Fruit fly (Drosophila melanogaster) whole organism: ENCODE data around the gene CG6431.

ENCODE experiments used
- CG8478 ChIP-seq: fragments of >200 bp; optimal IDR thresholded peaks from 2 replicates; lab custom pipeline; 2018; ENCODE audit warnings: inconsistent platforms
- Dll ChIP-seq: fragments of >200 bp; optimal IDR thresholded peaks from 2 replicates; lab custom pipeline; 2017
- EcR ChIP-seq, 2 experiments: fragments of >200 bp; optimal IDR thresholded peaks; 2 replicates each; lab custom pipeline; 2017; ENCODE audit warnings: missing biosample characterization in 2 of 2, missing genetic modification characterization in 2 of 2, missing genetic modification reagents in 2 of 2
- pan ChIP-seq: fragments of >200 bp; optimal IDR thresholded peaks from 2 replicates; lab custom pipeline; 2017
- psq ChIP-seq: fragments of >200 bp; optimal IDR thresholded peaks from 2 replicates; lab custom pipeline; 2017
- usp ChIP-seq: fragments of >200 bp; optimal IDR thresholded peaks from 2 replicates; lab custom pipeline; 2017; ENCODE audit warnings: missing biosample characterization, missing genetic modification characterization, mixed read lengths

The CG6431 gene

DNA sequence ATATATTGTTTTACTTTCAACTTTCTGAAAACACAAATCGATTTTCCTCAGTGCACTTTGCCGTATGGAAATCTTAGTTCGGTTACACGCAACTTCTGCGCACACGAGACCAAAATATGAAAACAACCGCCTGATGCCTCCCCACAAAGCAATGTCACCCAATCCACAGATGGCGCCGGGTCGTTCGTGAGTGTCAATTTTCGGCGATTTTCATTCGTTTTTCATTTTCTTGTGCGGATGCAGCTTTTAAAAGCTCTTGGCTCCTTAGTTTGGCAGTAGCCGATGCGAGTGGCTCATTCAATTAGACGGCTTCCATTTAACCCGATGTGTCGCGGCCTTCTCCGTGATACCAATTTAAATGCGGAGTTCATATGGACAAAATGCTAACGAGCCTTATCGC, at the start of gene CG6431:
Gene CG6431, plus strand, starts transcription at position 301 of the 400 bp plus-strand sequence.
- TF ChIP-seq CG8478 (lab: Kevin White, UChicago) (no peak), Dll (lab: Kevin White, UChicago) (no peak), usp (GFP tag; lab: Kevin White, UChicago) (no peak), EcR (GFP tag; optimal IDR thresholded peaks at IDR 0.05; lab: Kevin White, UChicago) (no peak), pan (lab: Kevin White, UChicago) (no peak), psq (lab: Kevin White, UChicago) (no peak)

DNA sequence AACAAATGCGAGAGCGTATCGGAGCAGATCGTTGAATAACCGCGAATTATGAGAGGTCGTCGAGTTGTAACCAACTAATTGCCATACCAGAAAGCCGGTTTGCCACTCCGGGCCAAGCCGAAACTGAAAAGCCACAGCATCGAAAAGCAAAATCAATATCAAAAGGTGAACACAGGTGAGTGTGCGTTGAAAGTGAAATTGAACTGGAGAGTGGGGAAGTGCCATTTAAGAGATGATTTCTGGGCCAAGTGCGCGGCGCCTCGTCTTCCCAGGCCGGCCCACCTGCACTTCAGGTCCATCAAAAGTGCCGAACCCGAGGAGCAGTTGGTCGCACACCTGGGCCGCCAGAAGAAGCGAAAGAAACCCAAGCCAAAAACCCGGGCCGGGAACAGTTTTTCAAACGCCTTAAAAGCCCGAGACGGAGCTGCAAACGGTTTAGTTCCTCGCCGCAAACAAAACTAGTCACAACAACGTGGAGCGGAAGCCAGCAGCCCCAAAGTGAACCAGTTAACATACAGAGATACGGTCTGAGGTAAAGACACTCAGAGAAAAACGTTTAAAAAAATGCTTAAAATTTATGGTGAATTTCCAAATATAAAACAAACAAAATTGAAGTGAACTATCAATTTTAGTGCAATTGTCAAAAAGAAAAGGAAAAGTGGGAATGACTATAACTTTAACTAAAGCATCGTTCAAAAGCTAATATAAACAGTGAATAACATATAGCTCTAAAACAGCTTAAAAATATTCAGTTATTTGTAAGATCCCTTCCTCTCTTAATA, 46.9 kb upstream of the CG6431 start, which contains the start of gene CG17104:
Gene CG17104, plus strand, starts transcription at position 266 of the 782 bp plus-strand sequence.
- no peak for TF ChIP-seq usp (GFP tag; lab: Kevin White, UChicago)
- TF ChIP-seq EcR (GFP tag; optimal IDR thresholded peaks at IDR 0.05; lab: Kevin White, UChicago) = no peak
- TF ChIP-seq CG8478 (lab: Kevin White, UChicago) = no peak
- no peak for TF ChIP-seq psq (lab: Kevin White, UChicago)
- TF ChIP-seq pan (lab: Kevin White, UChicago) = no peak
- TF ChIP-seq Dll (lab: Kevin White, UChicago) = no peak

DNA sequence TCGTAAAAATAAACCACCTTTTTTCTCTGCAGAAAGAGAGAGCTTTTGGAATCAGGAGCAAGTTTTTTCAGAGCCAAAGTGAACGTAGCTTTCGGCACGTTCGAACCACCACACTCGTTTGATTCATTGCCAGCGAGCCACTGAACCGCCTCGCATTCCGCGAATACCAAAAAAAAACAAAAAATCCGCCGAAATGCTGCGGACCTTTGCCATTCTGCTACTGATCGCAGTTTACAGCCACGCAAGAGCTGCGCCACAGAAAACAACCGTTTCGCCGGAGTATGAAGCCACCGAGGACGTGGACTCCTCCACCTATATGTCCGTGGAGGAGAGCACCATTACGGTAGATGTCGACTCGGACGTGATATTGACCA, 46.3 kb upstream of the CG6431 start:
- TF ChIP-seq pan (lab: Kevin White, UChicago) (no peak), usp (GFP tag; lab: Kevin White, UChicago) (no peak), psq (lab: Kevin White, UChicago) (no peak), CG8478 (lab: Kevin White, UChicago) (no peak), EcR (GFP tag; optimal IDR thresholded peaks at IDR 0.05; lab: Kevin White, UChicago) (no peak), Dll (lab: Kevin White, UChicago) (no peak)

DNA sequence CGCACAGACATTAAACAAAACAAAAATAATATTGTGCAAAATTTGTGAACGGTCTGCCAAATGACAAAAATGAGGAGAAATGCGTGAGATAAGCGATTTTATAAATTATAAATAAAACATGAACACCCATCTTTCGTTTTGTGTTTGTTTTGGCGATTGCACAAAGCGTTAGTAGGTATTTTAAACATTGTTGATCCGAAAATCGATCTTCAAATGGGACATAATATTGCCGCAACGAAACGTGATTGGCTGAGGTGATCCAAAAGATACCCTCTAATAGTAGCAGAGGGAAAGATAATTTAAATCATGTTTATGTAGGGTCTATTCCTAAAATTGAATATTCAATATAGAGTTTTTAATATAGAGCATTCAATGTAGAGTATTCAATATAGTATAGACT, 44.4 kb upstream of the CG6431 start:
- TF ChIP-seq EcR (GFP tag; optimal IDR thresholded peaks at IDR 0.05; lab: Kevin White, UChicago) (no peak), pan (lab: Kevin White, UChicago) (no peak), usp (GFP tag; lab: Kevin White, UChicago) (no peak), psq (lab: Kevin White, UChicago) (no peak), Dll (lab: Kevin White, UChicago) (no peak)

DNA sequence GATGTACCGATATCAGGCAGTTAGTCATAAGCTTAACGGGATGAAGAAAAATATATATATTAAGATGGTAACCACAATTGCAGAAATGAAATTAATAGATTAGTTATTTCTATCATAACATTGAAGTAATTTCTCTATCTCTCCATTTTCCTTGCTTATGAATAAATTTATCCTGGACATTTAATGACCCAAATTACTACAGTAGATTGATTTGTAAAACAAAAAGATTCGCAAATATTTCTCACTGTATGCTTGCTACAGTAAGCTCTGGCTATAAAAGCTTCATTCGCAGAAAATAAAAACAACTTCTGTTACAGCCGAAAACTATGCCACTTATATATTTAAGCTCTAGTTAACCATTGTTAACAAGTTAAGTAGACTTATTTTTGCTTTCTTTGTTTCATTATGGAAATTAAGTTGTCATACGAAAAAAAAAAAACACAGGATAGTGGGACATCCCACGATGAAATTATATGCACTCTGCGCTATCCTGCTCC, 43.4 kb upstream of the CG6431 start, which contains the start of gene CG17105:
Gene CG17105, plus strand, starts transcription at position 447 of the 497 bp plus-strand sequence.
- TF ChIP-seq usp (GFP tag; lab: Kevin White, UChicago) (no peak), CG8478 (lab: Kevin White, UChicago) (no peak), Dll (lab: Kevin White, UChicago) (no peak), psq (lab: Kevin White, UChicago) (no peak), EcR (GFP tag; optimal IDR thresholded peaks at IDR 0.05; lab: Kevin White, UChicago) (no peak), pan (lab: Kevin White, UChicago) (no peak)

DNA sequence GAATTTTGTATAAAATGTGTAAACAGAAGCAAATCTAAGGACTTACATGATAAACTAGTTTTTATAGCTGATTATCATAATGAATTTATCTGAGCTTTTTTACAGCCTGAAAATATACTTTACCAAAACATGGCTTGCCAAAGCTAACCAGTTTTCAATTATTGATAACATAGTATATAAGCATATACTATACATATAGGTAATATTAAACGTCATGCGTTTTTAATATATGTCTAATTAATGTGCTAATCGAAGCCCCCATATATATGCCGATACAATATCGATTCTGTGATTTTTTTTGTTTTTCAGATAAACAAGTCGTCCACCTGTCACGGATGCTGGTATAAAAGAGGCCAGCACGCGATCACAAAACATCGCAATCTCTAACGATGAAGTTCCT, 42.4 kb upstream of the CG6431 start, which contains the start of gene CG17107:
Gene CG17107, plus strand, starts transcription at position 301 of the 400 bp plus-strand sequence.
- TF ChIP-seq CG8478 (lab: Kevin White, UChicago) (no peak), psq (lab: Kevin White, UChicago) (no peak), Dll (lab: Kevin White, UChicago) (no peak), EcR (GFP tag; optimal IDR thresholded peaks at IDR 0.05; lab: Kevin White, UChicago) (no peak), usp (GFP tag; lab: Kevin White, UChicago) (no peak), pan (lab: Kevin White, UChicago) (no peak)

DNA sequence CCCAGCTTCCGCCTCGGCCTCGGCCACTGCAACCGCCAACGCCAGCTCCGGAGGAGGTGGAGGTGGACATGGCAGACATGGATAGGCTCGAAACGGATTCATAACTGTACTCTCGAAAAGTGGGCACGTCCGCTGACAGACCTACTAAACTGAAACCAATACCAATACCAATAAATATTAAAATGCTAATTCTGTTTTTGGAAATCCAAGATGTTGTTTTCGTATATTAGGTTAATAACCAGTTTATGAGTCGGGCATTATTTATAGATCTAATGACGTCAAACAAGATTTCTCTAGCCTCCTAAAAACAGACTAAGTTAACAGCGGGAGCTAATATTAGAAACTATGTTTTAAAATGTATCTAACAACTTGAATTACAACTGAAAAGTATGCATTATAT, 41.8 kb upstream of the CG6431 start:
- TF ChIP-seq psq (lab: Kevin White, UChicago) = no peak
- no peak for TF ChIP-seq usp (GFP tag; lab: Kevin White, UChicago)
- TF ChIP-seq Dll (lab: Kevin White, UChicago) = no peak
- TF ChIP-seq pan (lab: Kevin White, UChicago) = no peak
- TF ChIP-seq EcR (GFP tag; optimal IDR thresholded peaks at IDR 0.05; lab: Kevin White, UChicago) = no peak
- no peak for TF ChIP-seq CG8478 (lab: Kevin White, UChicago)

DNA sequence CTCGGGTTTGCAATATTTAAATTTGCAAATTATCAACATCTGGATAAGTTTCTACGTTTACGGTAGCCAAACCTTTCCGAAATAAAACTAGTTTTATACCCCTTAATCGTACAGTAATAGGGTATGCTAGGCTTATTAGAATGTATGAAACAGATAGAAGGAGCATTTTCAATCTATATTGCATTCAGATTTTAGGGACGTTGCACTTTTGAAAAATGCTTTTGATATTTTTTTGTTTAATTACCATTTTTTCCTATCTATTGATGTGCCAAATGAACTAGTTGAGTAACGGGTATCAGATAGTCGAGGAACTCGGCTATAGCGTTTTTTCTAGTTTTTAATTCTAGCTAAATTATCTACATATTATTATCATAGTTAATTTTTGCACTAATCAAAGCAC, 41.1 kb upstream of the CG6431 start:
- no peak for TF ChIP-seq CG8478 (lab: Kevin White, UChicago)

DNA sequence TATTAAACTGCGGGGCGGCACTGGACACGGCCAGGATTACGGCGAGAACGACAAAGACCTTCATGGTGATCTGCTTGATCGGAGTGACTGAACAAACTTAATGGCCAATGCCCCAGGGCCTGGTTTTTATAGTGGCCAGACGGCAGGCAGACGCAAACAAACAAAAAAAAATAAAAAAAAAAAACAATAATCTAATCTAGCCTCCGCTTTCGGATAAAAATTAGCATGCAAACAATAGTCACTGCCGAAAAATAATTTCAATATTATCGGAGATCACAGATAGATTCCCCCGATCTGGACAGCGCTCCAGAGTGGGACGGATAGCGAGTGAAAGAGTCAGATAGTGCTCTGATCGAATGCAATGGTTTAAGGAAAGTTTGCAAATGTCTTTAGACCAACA, 39.7 kb upstream of the CG6431 start, which contains the start of gene CG7299:
Gene CG7299, minus strand, starts transcription at position 101 of the 400 bp plus-strand sequence.
- TF ChIP-seq psq (lab: Kevin White, UChicago) (no peak), pan (lab: Kevin White, UChicago) (no peak), Dll (lab: Kevin White, UChicago) (no peak), CG8478 (lab: Kevin White, UChicago) (no peak), EcR (GFP tag; optimal IDR thresholded peaks at IDR 0.05; lab: Kevin White, UChicago) (no peak), usp (GFP tag; lab: Kevin White, UChicago) (no peak)

DNA sequence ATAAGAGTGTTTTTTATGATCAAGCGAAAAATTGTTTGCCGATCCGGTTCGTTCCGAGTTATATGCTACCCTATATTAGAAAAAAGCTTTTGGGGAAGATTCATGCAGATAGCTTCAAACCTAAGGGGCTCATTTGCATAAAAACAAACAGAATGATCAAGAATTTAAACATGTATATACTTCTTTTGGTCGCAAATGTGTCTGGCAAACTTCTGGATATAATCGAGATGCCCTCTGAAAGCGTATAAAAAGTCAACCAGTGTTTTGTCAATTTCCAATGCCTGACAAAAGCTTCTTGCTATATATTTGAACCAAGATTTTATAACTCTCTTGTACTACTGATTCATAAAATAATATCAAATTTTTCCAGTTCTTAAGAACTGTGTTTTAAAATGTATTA, 38.3 kb upstream of the CG6431 start:
- TF ChIP-seq EcR (GFP tag; optimal IDR thresholded peaks at IDR 0.05; lab: Kevin White, UChicago) (no peak), usp (GFP tag; lab: Kevin White, UChicago) (no peak), CG8478 (lab: Kevin White, UChicago) (no peak), psq (lab: Kevin White, UChicago) (no peak), pan (lab: Kevin White, UChicago) (no peak), Dll (lab: Kevin White, UChicago) (no peak)
